Fruit fly (Drosophila melanogaster) whole organism: ENCODE results near the gene CG13038.

Experiments used
- pan ChIP-seq: fragments of >200 bp; optimal IDR thresholded peaks from 2 replicates; lab custom pipeline; 2017
- psq ChIP-seq: fragments of >200 bp; optimal IDR thresholded peaks from 2 replicates; lab custom pipeline; 2017
- usp ChIP-seq: fragments of >200 bp; optimal IDR thresholded peaks from 2 replicates; lab custom pipeline; 2017; ENCODE audit warnings: missing biosample characterization, missing genetic modification characterization, mixed read lengths

dm6 chr3L:16362119-16362653 lies 34.5 kb upstream of the CG13038 start, which contains the start of gene Cpr72Ea:
- TF ChIP-seq usp (no peak), pan (lab: Kevin White, UChicago) (no peak), psq (lab: Kevin White, UChicago) (no peak)
